Fruit fly (Drosophila melanogaster) Kc167 (cell line): ENCODE results near the gene Ptp99A.

Source experiments
- Myc ChIP-seq: fragments of >200 bp; optimal IDR thresholded peaks from 2 replicates; lab custom pipeline; 2017; ENCODE audit warnings: missing external identifiers
- Sin3A ChIP-seq: fragments of >200 bp; optimal IDR thresholded peaks from 2 replicates; lab custom pipeline; 2018; ENCODE audit warnings: missing external identifiers
- h ChIP-seq: fragments of >200 bp; optimal IDR thresholded peaks from 3 replicates; lab custom pipeline; 2018; ENCODE audit warnings: missing external identifiers
- insv ChIP-seq: fragments of >200 bp; optimal IDR thresholded peaks from 3 replicates; lab custom pipeline; 2018; ENCODE audit warnings: missing external identifiers
- psq ChIP-seq: fragments of >200 bp; optimal IDR thresholded peaks from 2 replicates; lab custom pipeline; 2017; ENCODE audit warnings: missing external identifiers
- ttk ChIP-seq: sonication (Bioruptor generic); optimal IDR thresholded peaks from 2 replicates; lab custom pipeline; 2017; ENCODE audit warnings: missing external identifiers

The Ptp99A gene

dm6 chr3R:29519332-29519731 is 141.9 kb downstream of the Ptp99A start:
- TF ChIP-seq psq (lab: Kevin White, UChicago) (no peak), Myc (lab: Kevin White, UChicago) (no peak), ttk (lab: Kevin White, UChicago) (no peak)

- TF ChIP-seq h (lab: Kevin White, UChicago): no peak
These were observed 142.8 kb downstream of the Ptp99A start for dm6 chr3R:29520215-29520614.

dm6 chr3R:29522164-29522563 is 144.7 kb downstream of the Ptp99A start:
- TF ChIP-seq h (lab: Kevin White, UChicago): no peak

dm6 chr3R:29523978-29524775 is 146.7 kb downstream of the Ptp99A start:
- TF ChIP-seq psq (lab: Kevin White, UChicago) (no peak), insv (lab: Kevin White, UChicago) (no peak), ttk (lab: Kevin White, UChicago) (no peak), Sin3A (lab: Kevin White, UChicago) (no peak), Myc (lab: Kevin White, UChicago) (no peak), h (lab: Kevin White, UChicago) (no peak)

dm6 chr3R:29526565-29526964 is 149.1 kb downstream of the Ptp99A start:
- TF ChIP-seq Myc (lab: Kevin White, UChicago) (no peak), psq (lab: Kevin White, UChicago) (no peak), Sin3A (lab: Kevin White, UChicago) (no peak), insv (lab: Kevin White, UChicago) (no peak), h (lab: Kevin White, UChicago) (no peak), ttk (lab: Kevin White, UChicago) (no peak)
